Worm (Caenorhabditis elegans) whole organism, early embryonic: ENCODE measurements around the gene Y43F8C.11.

Experiments used
- ama-1 ChIP-seq: fragments of 150-350 bp; optimal IDR thresholded peaks from 2 replicates; lab custom pipeline; 2014
- scrt-1 ChIP-seq: fragments of 200-800 bp; sonication (Bioruptor generic); IDR thresholded peaks from 2 replicates; pipeline ENCODE4 v1.3.6; 2022; ENCODE audit warnings: missing genetic modification characterization, missing compliant biosample characterization

ce11 chrV:19637890-19638289, 32.2 kb upstream of the Y43F8C.11 start:
- TF ChIP-seq ama-1 (lab: Kevin White, UChicago) (no peak), scrt-1 (GFP tag; lab: Robert Waterston, UW) (no peak)
